Worm (Caenorhabditis elegans): ENCODE data around the gene Y39G8B.9.
A peak's percentile ranks its signal among the peaks of the same experiment; 100 is the strongest.
"Not testable (repeated sequence)": the region's sequence is repeated elsewhere in the genome, so short reads cannot be mapped to it uniquely, and the experiment has no call there.

The Y39G8B.9 gene

DNA sequence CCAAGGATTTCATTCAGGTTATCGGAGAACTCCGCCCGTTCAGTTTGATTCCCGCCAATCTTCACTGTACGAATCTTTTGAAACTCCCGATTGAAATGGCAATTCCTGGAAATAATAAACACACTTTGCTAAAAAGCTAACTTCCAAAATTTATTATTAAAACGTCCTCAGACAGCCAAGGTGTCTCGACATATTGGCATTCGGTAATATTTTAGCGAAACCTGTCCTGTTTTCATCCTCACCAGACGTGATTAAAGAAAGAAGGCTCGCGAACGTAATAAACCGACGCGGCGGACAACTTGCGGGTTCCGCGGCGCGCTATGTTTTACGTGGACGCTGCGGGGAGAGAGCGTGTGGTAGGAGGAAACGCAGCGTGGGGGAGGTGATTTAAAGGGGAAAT is 37.0 kb downstream of the Y39G8B.9 start:
- TF ChIP-seq him-1 (tag; optimal IDR thresholded peaks at IDR 0.05) (no peak), dao-5 (tag; optimal IDR thresholded peaks at IDR 0.05) (peak; percentile 45), W03F9.2 (tag; optimal IDR thresholded peaks at IDR 0.05) (peak; percentile 61)

DNA sequence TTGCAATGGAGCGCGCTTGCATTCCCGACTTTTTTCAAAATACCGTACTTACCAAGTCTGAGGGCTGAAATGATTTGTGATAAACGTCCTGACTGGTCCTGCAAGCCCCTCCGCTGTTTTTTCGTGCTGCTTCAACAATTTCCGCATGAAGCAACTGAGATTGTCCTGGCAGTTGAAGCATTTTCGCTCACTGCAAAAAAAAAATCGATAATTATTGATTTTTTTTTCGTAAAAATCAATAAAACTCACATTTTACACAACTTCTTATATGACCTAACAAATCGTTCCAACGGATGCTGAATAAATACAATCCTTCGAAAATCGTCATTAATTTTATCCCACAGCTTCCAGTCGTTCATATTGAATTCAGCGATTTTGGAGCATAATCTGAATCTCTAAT is 37.7 kb downstream of the Y39G8B.9 start:
- TF ChIP-seq him-1 (tag; optimal IDR thresholded peaks at IDR 0.05) = no peak
- TF ChIP-seq W03F9.2 (tag; optimal IDR thresholded peaks at IDR 0.05) = no peak
- no peak for TF ChIP-seq dao-5 (tag; optimal IDR thresholded peaks at IDR 0.05)

DNA sequence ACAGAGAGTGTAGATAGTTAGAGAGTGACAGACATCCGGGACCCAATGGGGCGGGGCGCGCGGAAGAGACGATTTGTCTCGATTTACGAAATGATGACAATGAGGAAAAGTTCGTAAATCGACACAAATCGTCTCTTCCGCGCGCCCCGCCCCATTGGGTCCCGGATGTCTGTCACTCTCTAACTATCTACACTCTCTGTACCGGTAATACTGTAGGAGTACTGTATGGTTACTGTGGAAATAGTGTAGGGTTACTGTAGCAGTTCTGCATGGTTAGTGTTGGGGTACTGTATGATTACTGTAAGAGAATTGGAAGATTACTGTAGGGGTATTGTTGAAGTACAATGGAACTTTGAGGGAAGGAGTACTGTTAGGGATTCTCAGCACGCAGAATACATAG is 40.1 kb downstream of the Y39G8B.9 start, which contains the start of gene F01D5.10:
Gene F01D5.10, minus strand, starts transcription at position 101 of the 400 bp plus-strand sequence.
- not testable (repeated sequence) for TF ChIP-seq dao-5, him-1, W03F9.2 (tag; optimal IDR thresholded peaks at IDR 0.05)

Data from whole organism, L4/young adult.